Worm (Caenorhabditis elegans): ENCODE data around the gene T01D3.1.

ce11 chrV:13669170-13669569 is 20.5 kb upstream of the T01D3.1 start:
- no peak for TF ChIP-seq him-1 (tag; optimal IDR thresholded peaks at IDR 0.05)
- TF ChIP-seq W03F9.2 (tag; optimal IDR thresholded peaks at IDR 0.05): no peak

Data from whole organism, L4/young adult.